Worm (Caenorhabditis elegans): Measurements from ENCODE around the gene T02H6.8.

ce11 chrII:671025-671424 lies 9.6 kb upstream of the T02H6.8 start, which contains the start of gene sri-46:
- TF ChIP-seq ztf-11 (tag; optimal IDR thresholded peaks at IDR 0.05): no peak
- no peak for TF ChIP-seq lin-39 (tag; optimal IDR thresholded peaks at IDR 0.05)
- no peak for TF ChIP-seq unc-62 (GFP tag; optimal IDR thresholded peaks at IDR 0.05)
- TF ChIP-seq mdl-1 (tag; optimal IDR thresholded peaks at IDR 0.05): no peak
- no peak for TF ChIP-seq fkh-10 (GFP tag; optimal IDR thresholded peaks at IDR 0.05)
- no peak for TF ChIP-seq pag-3 (tag; optimal IDR thresholded peaks at IDR 0.05; ENCODE audit: borderline replicate concordance, insufficient read depth)
- TF ChIP-seq nhr-237 (tag; optimal IDR thresholded peaks at IDR 0.05): no peak
- no peak for TF ChIP-seq mep-1 (tag; optimal IDR thresholded peaks at IDR 0.05)

All from whole organism, L1 larva.